Worm (Caenorhabditis elegans): ENCODE results near the gene mtl-1.

- no peak for TF ChIP-seq flt-1 (GFP tag; IDR thresholded peaks at IDR 0.05)
- TF ChIP-seq ama-1 (optimal IDR thresholded peaks at IDR 0.05) = no peak
- TF ChIP-seq hnd-1 (tag; optimal IDR thresholded peaks at IDR 0.05) = no peak
- TF ChIP-seq tbx-37 (GFP tag; conservative IDR thresholded peaks at IDR 0.05) = no peak
- no peak for TF ChIP-seq F13C5.2 (tag; optimal IDR thresholded peaks at IDR 0.05)
- TF ChIP-seq hmbx-1 (tag; optimal IDR thresholded peaks at IDR 0.05) = no peak
These were observed 34.6 kb upstream of the mtl-1 start for ce11 chrV:6726279-6726678.

All from whole organism, early embryonic.